Worm (Caenorhabditis elegans) whole organism, mixed stage, embryonic: Measurements from ENCODE around the gene EEED8.13.

Experiments used
- M03D4.4 ChIP-seq: sonication (generic microtip); optimal IDR thresholded peaks from 2 replicates; lab custom pipeline; 2017; ENCODE audit warnings: mild to moderate bottlenecking, missing genetic modification characterization, missing compliant biosample characterization
- bed-3 ChIP-seq: fragments of 200-800 bp; sonication (Bioruptor generic); optimal IDR thresholded peaks from 3 replicates; lab custom pipeline; 2018; ENCODE audit warnings: mild to moderate bottlenecking, missing genetic modification characterization, moderate library complexity, missing compliant biosample characterization
- ceh-39 ChIP-seq: fragments of 150-350 bp; optimal IDR thresholded peaks from 2 replicates; lab custom pipeline; 2014; ENCODE audit warnings: missing biosample characterization, missing genetic modification characterization
- ces-1 ChIP-seq: fragments of 150-350 bp; optimal IDR thresholded peaks from 2 replicates; lab custom pipeline; 2014; ENCODE audit warnings: missing biosample characterization, missing genetic modification reagents, missing genetic modification characterization
- cnd-1 ChIP-seq: fragments of 200-800 bp; sonication (Bioruptor generic); optimal IDR thresholded peaks from 2 replicates; lab custom pipeline; 2018; ENCODE audit warnings: mild to moderate bottlenecking, missing genetic modification characterization, missing compliant biosample characterization
- drap-1 ChIP-seq: fragments of 200-800 bp; sonication (Bioruptor generic); optimal IDR thresholded peaks from 3 replicates; lab custom pipeline; 2018; ENCODE audit warnings: mild to moderate bottlenecking, missing genetic modification characterization, missing compliant biosample characterization
- elt-1 ChIP-seq: sonication (generic microtip); optimal IDR thresholded peaks from 2 replicates; lab custom pipeline; 2017; ENCODE audit warnings: missing genetic modification characterization, mild to moderate bottlenecking, missing compliant biosample characterization, antibody characterized with exemption, moderate library complexity, borderline replicate concordance; ENCODE audit not compliant: insufficient read depth
- elt-3 ChIP-seq: fragments of 150-350 bp; optimal IDR thresholded peaks from 2 replicates; lab custom pipeline; 2014; ENCODE audit warnings: missing biosample characterization, missing genetic modification characterization
- flh-1 ChIP-seq: fragments of 200-800 bp; sonication (Bioruptor generic); optimal IDR thresholded peaks from 2 replicates; lab custom pipeline; 2018; ENCODE audit warnings: mild to moderate bottlenecking, missing genetic modification characterization, moderate library complexity, missing compliant biosample characterization
- hlh-1 ChIP-seq: fragments of 150-350 bp; optimal IDR thresholded peaks from 2 replicates; lab custom pipeline; 2014; ENCODE audit warnings: missing biosample characterization, missing genetic modification reagents, missing genetic modification characterization
- mab-5 ChIP-seq: fragments of 150-350 bp; optimal IDR thresholded peaks from 2 replicates; lab custom pipeline; 2014; ENCODE audit warnings: missing biosample characterization, missing genetic modification characterization
- mls-2 ChIP-seq: sonication (generic microtip); optimal IDR thresholded peaks from 2 replicates; lab custom pipeline; 2016; ENCODE audit warnings: mild to moderate bottlenecking, missing genetic modification characterization, moderate library complexity, missing compliant biosample characterization
- nhr-12 ChIP-seq: fragments of 150-350 bp; optimal IDR thresholded peaks from 2 replicates; lab custom pipeline; 2014; ENCODE audit warnings: missing biosample characterization, missing genetic modification characterization
- nhr-2 ChIP-seq: fragments of 150-350 bp; optimal IDR thresholded peaks from 2 replicates; lab custom pipeline; 2014; ENCODE audit warnings: missing biosample characterization, missing genetic modification characterization
- nhr-28 ChIP-seq: fragments of 150-350 bp; optimal IDR thresholded peaks from 2 replicates; lab custom pipeline; 2014; ENCODE audit warnings: missing biosample characterization, missing genetic modification characterization
- snpc-4 ChIP-seq: fragments of 150-350 bp; optimal IDR thresholded peaks from 2 replicates; lab custom pipeline; 2014; ENCODE audit warnings: missing biosample characterization, missing genetic modification characterization
- unc-39 ChIP-seq: fragments of 150-350 bp; optimal IDR thresholded peaks from 2 replicates; lab custom pipeline; 2014; ENCODE audit warnings: missing biosample characterization, missing genetic modification characterization
- zip-8 ChIP-seq: fragments of 150-350 bp; optimal IDR thresholded peaks from 2 replicates; lab custom pipeline; 2014; ENCODE audit warnings: missing biosample characterization, missing genetic modification characterization
- ztf-11 ChIP-seq: fragments of 150-350 bp; optimal IDR thresholded peaks from 2 replicates; lab custom pipeline; 2014; ENCODE audit warnings: missing biosample characterization, missing genetic modification characterization

EEED8.13 gene

ce11 chrII:5370641-5371040 is 41.7 kb downstream of the EEED8.13 start, which contains the start of gene F09E5.12:
TSS of gene F09E5.12 (minus strand) at chrII:5370741.
- no peak for TF ChIP-seq mls-2 (tag; lab: Kevin White, UChicago)
- TF ChIP-seq nhr-28 (tag; lab: Kevin White, UChicago): no peak
- TF ChIP-seq drap-1 (GFP tag; lab: Kevin White, UChicago): no peak
- no peak for TF ChIP-seq nhr-12 (tag; lab: Kevin White, UChicago)
- no peak for TF ChIP-seq unc-39 (tag; lab: Kevin White, UChicago)

ce11 chrII:5365645-5366044 is 46.7 kb downstream of the EEED8.13 start, which contains the start of gene F09E5.16:
TSS of gene F09E5.16 (minus strand) at chrII:5365745.
- no peak for TF ChIP-seq hlh-1 (tag; lab: Kevin White, UChicago)
- TF ChIP-seq ces-1 (GFP tag; lab: Kevin White, UChicago): peak; percentile 21
- no peak for TF ChIP-seq ztf-11 (tag; lab: Kevin White, UChicago)
- TF ChIP-seq ceh-39 (tag; lab: Kevin White, UChicago): no peak

- no peak for TF ChIP-seq mab-5 (tag; lab: Kevin White, UChicago)
- no peak for TF ChIP-seq cnd-1 (tag; lab: Kevin White, UChicago)
- TF ChIP-seq hlh-1 (tag; lab: Kevin White, UChicago): no peak
- TF ChIP-seq flh-1 (GFP tag; lab: Kevin White, UChicago): no peak
- no peak for TF ChIP-seq ceh-39 (tag; lab: Kevin White, UChicago)
- TF ChIP-seq elt-3: no peak
- no peak for TF ChIP-seq snpc-4 (tag; lab: Kevin White, UChicago)
- TF ChIP-seq drap-1 (GFP tag; lab: Kevin White, UChicago): no peak
- TF ChIP-seq M03D4.4 (tag; lab: Kevin White, UChicago): no peak
- no peak for TF ChIP-seq ztf-11 (tag; lab: Kevin White, UChicago)
- no peak for TF ChIP-seq nhr-2 (tag; lab: Kevin White, UChicago)
- no peak for TF ChIP-seq elt-1 (tag; lab: Kevin White, UChicago)
- no peak for TF ChIP-seq bed-3 (GFP tag; lab: Kevin White, UChicago)
- TF ChIP-seq zip-8 (tag; lab: Kevin White, UChicago): no peak
Measured at ce11 chrII:5364516-5364915, 47.9 kb downstream of the EEED8.13 start.
